Worm (Caenorhabditis elegans): ENCODE data around the gene nhr-52.

ce11 chrV:15721888-15722287, 44.6 kb downstream of the nhr-52 start, which contains the start of gene srh-140:
- TF ChIP-seq pha-4 (tag; optimal IDR thresholded peaks at IDR 0.05): no peak
- TF ChIP-seq bed-1 (GFP tag; IDR thresholded peaks at IDR 0.05): no peak
- TF ChIP-seq tlf-1 (GFP tag; optimal IDR thresholded peaks at IDR 0.05): no peak
- TF ChIP-seq ztf-26 (tag; optimal IDR thresholded peaks at IDR 0.05): no peak
- TF ChIP-seq lin-35 (GFP tag; optimal IDR thresholded peaks at IDR 0.05): no peak
- TF ChIP-seq unc-62 (GFP tag; optimal IDR thresholded peaks at IDR 0.05): no peak
- TF ChIP-seq F49E8.2 (tag; optimal IDR thresholded peaks at IDR 0.05; ENCODE audit: insufficient read depth): no peak
- TF ChIP-seq Y53G8AR.9 (GFP tag; conservative IDR thresholded peaks at IDR 0.05): no peak
- no peak for TF ChIP-seq ceh-58 (GFP tag; IDR thresholded peaks at IDR 0.05)
- TF ChIP-seq him-1 (tag; optimal IDR thresholded peaks at IDR 0.05): no peak
